Worm (Caenorhabditis elegans) whole organism, L3 larva: ENCODE data around the gene ser-7.

ENCODE experiments used
- pha-4 ChIP-seq: fragments of 150-350 bp; optimal IDR thresholded peaks from 2 replicates; lab custom pipeline; 2014; ENCODE audit warnings: missing biosample characterization, missing genetic modification reagents, missing genetic modification characterization
- snpc-4 ChIP-seq: fragments of 150-350 bp; optimal IDR thresholded peaks from 2 replicates; lab custom pipeline; 2014; ENCODE audit warnings: missing biosample characterization, missing genetic modification characterization

DNA sequence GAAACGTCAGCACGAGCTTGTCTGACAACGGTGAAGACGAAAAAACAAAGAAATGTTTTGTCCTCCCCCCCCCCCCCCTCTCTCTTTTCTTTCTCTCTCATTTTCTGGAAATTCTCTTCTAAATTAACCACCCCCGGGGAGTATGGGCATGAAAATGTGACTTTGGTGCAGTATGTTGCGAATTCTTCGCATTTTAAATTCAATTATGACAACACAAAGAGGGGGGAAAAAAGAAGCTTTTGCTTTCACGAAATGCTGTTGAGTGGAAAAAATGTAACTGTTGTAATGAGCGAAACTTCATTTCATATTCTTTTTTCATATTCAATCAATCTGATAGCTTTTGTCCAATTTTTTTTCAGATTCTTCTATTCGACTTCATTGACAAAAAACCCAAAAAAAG lies 19.0 kb upstream of the ser-7 start:
- TF ChIP-seq snpc-4 (tag; lab: Kevin White, UChicago) = no peak
- no peak for TF ChIP-seq pha-4 (tag; lab: Kevin White, UChicago)
